Fruit fly (Drosophila melanogaster): Measurements from ENCODE around the gene Klp3A.

The Klp3A gene

DNA sequence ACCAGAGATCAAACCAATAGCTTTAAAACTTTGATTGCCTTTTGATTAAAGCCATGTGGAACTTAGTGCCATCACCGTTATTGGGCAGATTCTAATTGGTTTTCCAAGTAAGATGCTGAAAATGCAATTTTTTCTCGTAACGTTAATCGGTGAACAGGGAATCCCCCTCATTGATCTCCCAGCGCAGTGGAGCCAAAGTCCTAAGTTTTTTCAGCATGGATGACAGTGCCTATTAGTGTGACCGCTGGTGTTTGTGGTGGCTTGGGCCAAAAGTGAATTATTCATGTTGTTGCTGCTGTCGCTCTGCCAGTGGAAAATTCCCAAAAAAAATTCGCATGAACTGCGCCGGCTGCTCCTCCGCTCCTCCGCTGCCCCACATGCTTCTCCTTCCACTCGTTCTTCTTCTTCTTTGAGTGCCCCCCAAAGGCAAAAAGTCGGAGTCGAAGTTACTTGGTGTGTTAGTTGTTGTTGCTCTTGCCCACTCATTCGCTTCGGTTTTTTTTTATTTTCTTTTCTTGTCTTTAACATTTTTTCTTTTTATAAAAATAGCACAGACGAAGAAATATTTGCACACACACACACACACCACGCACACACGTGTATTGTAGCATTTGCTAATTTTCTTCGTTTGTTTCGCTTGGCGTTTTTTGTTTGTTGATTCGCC is 44.2 kb upstream of the Klp3A start (continued):
- TF ChIP-seq cyc (GFP tag; optimal IDR thresholded peaks at IDR 0.05): peak; percentile 62
- TF ChIP-seq CG6276 (GFP tag; optimal IDR thresholded peaks at IDR 0.05): peak; percentile 58
- TF ChIP-seq Ets21C (GFP tag; optimal IDR thresholded peaks at IDR 0.05): peak; percentile 64
- peak; percentile 72 for TF ChIP-seq CG31627 (GFP tag; optimal IDR thresholded peaks at IDR 0.05)
- peak; percentile 73 for TF ChIP-seq Eip78C (GFP tag)
- TF ChIP-seq eg (GFP tag; IDR thresholded peaks at IDR 0.05): peak; percentile 34
- peak; percentile 60 for TF ChIP-seq vri (GFP tag; optimal IDR thresholded peaks at IDR 0.05)
- no peak for TF ChIP-seq fd85E (GFP tag; optimal IDR thresholded peaks at IDR 0.05)
- peak; percentile 48 for TF ChIP-seq Hr4 (GFP tag; optimal IDR thresholded peaks at IDR 0.05)
- TF ChIP-seq salr (GFP tag; optimal IDR thresholded peaks at IDR 0.05): peak in 1 of 2 experiments; percentile 12
- TF ChIP-seq Smox (GFP tag; optimal IDR thresholded peaks at IDR 0.05): peak; percentile 57
- peak; percentile 34 for TF ChIP-seq CG8319 (GFP tag; optimal IDR thresholded peaks at IDR 0.05)
- peak; percentile 62 for TF ChIP-seq CG32006 (GFP tag; optimal IDR thresholded peaks at IDR 0.05)
- no peak for TF ChIP-seq dsx (GFP tag; optimal IDR thresholded peaks at IDR 0.05; ENCODE audit: poor library complexity, severe bottlenecking)
- peak; percentile 45 for TF ChIP-seq Sox15 (GFP tag; optimal IDR thresholded peaks at IDR 0.05)

DNA sequence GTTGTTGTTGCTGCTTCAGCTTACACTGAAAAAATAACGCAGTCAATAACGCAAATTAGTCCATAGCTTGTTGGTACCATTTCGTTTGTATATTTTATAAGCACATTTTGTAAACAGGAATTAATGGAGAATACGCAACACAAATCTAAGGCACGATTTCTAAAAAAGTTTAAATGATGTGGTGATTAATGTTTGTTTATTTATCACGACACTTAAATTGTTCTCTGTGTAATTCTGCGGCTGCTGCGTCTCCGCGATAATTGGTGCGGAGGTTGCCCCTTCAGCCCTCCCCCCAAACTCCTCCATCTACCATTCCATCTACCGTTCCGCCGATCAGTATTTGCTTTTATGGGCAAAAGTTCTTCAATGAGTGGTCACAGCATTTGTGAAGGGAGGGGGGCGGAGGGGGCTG is 43.6 kb upstream of the Klp3A start:
- TF ChIP-seq acj6 (GFP tag; optimal IDR thresholded peaks at IDR 0.05) (peak; percentile 89), fd85E (GFP tag; optimal IDR thresholded peaks at IDR 0.05) (peak; percentile 66), CG3919 (GFP tag; optimal IDR thresholded peaks at IDR 0.05) (peak; percentile 91), topi (GFP tag; optimal IDR thresholded peaks at IDR 0.05) (peak; percentile 92), Eip93F (GFP tag; optimal IDR thresholded peaks at IDR 0.05) (peak; percentile 81), net (GFP tag; optimal IDR thresholded peaks at IDR 0.05) (peak; percentile 86), Eip78C (GFP tag) (peak; percentile 97), Hr38 (GFP tag; optimal IDR thresholded peaks at IDR 0.05) (no peak), cyc (GFP tag; optimal IDR thresholded peaks at IDR 0.05) (peak; percentile 89), CG8119 (GFP tag; IDR thresholded peaks at IDR 0.05) (peak; percentile 91), CG3032 (tag; optimal IDR thresholded peaks at IDR 0.05) (peak; percentile 91), CG8319 (GFP tag; optimal IDR thresholded peaks at IDR 0.05) (peak; percentile 87), CG10669 (GFP tag; optimal IDR thresholded peaks at IDR 0.05) (peak; percentile 92), CG31627 (GFP tag; optimal IDR thresholded peaks at IDR 0.05) (peak; percentile 90), CG6276 (GFP tag; optimal IDR thresholded peaks at IDR 0.05) (peak; percentile 88), CG16779 (tag; optimal IDR thresholded peaks at IDR 0.05) (peak; percentile 86), fd59A (GFP tag; optimal IDR thresholded peaks at IDR 0.05) (peak; percentile 79), Smox (GFP tag; optimal IDR thresholded peaks at IDR 0.05) (peak; percentile 86), esn (GFP tag; optimal IDR thresholded peaks at IDR 0.05) (peak; percentile 91), vri (GFP tag; optimal IDR thresholded peaks at IDR 0.05) (peak; percentile 82), Gug (GFP tag; IDR thresholded peaks at IDR 0.05) (peak; percentile 88), CG11902 (GFP tag; optimal IDR thresholded peaks at IDR 0.05) (peak; percentile 76), pdm3 (GFP tag; optimal IDR thresholded peaks at IDR 0.05) (peak; percentile 92), Sox102F (GFP tag; optimal IDR thresholded peaks at IDR 0.05) (peak; percentile 89), svp (GFP tag) (peak; percentile 93), fkh (GFP tag; optimal IDR thresholded peaks at IDR 0.05) (no peak), Sox14 (GFP tag; optimal IDR thresholded peaks at IDR 0.05) (peak; percentile 88), Eip75B (GFP tag; optimal IDR thresholded peaks at IDR 0.05) (peak; percentile 92), Lpt (GFP tag; optimal IDR thresholded peaks at IDR 0.05) (peak; percentile 85), ss (GFP tag; optimal IDR thresholded peaks at IDR 0.05) (peak; percentile 84 to 89), salr (GFP tag; optimal IDR thresholded peaks at IDR 0.05) (peak; percentile 66 to 86), lz (GFP tag; optimal IDR thresholded peaks at IDR 0.05) (peak; percentile 90), Hr4 (GFP tag; optimal IDR thresholded peaks at IDR 0.05) (peak; percentile 93), CG4318 (GFP tag; optimal IDR thresholded peaks at IDR 0.05) (peak; percentile 79), eg (GFP tag; IDR thresholded peaks at IDR 0.05) (peak; percentile 89), CG11762 (GFP tag; optimal IDR thresholded peaks at IDR 0.05; ENCODE audit: insufficient read depth) (peak; percentile 90), Ets96B (tag; optimal IDR thresholded peaks at IDR 0.05) (peak; percentile 90), CG7368 (GFP tag; optimal IDR thresholded peaks at IDR 0.05) (peak; percentile 91), CG1621 (tag; optimal IDR thresholded peaks at IDR 0.05) (peak; percentile 88), CG10631 (GFP tag; optimal IDR thresholded peaks at IDR 0.05) (peak; percentile 83), CG6792 (GFP tag; optimal IDR thresholded peaks at IDR 0.05) (peak; percentile 91), Ets21C (GFP tag; optimal IDR thresholded peaks at IDR 0.05) (peak; percentile 82), CG8632 (GFP tag; optimal IDR thresholded peaks at IDR 0.05) (peak; percentile 85), CG34406 (GFP tag; optimal IDR thresholded peaks at IDR 0.05) (peak; percentile 84), Sox15 (GFP tag; optimal IDR thresholded peaks at IDR 0.05) (peak; percentile 77)

Data from whole organism, prepupa.